Fruit fly (Drosophila melanogaster) whole organism, wandering third instar larva: ENCODE data around the gene chas.

Experiments used
- GATAd ChIP-seq: sonication (Bioruptor generic); optimal IDR thresholded peaks from 2 replicates; lab custom pipeline; 2016; ENCODE audit warnings: missing biosample characterization, missing genetic modification characterization
- Rel ChIP-seq, 2 experiments: fragments of 200-800 bp; sonication (Bioruptor generic) in 1 of 2; optimal IDR thresholded peaks; 2 replicates in 1 of 2; 3 replicates in 1 of 2; lab custom pipeline; 2016 to 2019; ENCODE audit warnings: mild to moderate bottlenecking in 2 of 2, missing biosample characterization in 2 of 2, missing genetic modification characterization in 2 of 2, moderate library complexity in 1 of 2
- br ChIP-seq: fragments of 200-800 bp; sonication (Bioruptor generic); optimal IDR thresholded peaks from 2 replicates; lab custom pipeline; 2016; ENCODE audit warnings: missing biosample characterization, missing genetic modification characterization
- dsf ChIP-seq: sonication (Bioruptor generic); optimal IDR thresholded peaks from 2 replicates; lab custom pipeline; 2016; ENCODE audit warnings: missing biosample characterization, missing genetic modification characterization, borderline replicate concordance
- foxo ChIP-seq, 2 experiments: fragments of 200-800 bp; sonication (Bioruptor generic); optimal IDR thresholded peaks; 2 replicates in 1 of 2; 3 replicates in 1 of 2; lab custom pipeline; 2016 to 2017; ENCODE audit warnings: missing biosample characterization in 2 of 2, missing genetic modification characterization in 2 of 2
- fru ChIP-seq: fragments of 200-800 bp; sonication (Bioruptor generic); optimal IDR thresholded peaks from 3 replicates; lab custom pipeline; 2016; ENCODE audit warnings: missing biosample characterization, mild to moderate bottlenecking, missing genetic modification characterization
- lola ChIP-seq: fragments of >200 bp; optimal IDR thresholded peaks from 2 replicates; lab custom pipeline; 2017; ENCODE audit warnings: missing biosample characterization, missing genetic modification characterization
- psq ChIP-seq: fragments of 200-800 bp; sonication (Bioruptor generic); optimal IDR thresholded peaks from 3 replicates; lab custom pipeline; 2017; ENCODE audit warnings: missing biosample characterization, mild to moderate bottlenecking, missing genetic modification characterization, moderate library complexity
- woc ChIP-seq: sonication (Bioruptor generic); optimal IDR thresholded peaks from 2 replicates; lab custom pipeline; 2016; ENCODE audit warnings: missing biosample characterization, mild to moderate bottlenecking, missing genetic modification characterization

DNA sequence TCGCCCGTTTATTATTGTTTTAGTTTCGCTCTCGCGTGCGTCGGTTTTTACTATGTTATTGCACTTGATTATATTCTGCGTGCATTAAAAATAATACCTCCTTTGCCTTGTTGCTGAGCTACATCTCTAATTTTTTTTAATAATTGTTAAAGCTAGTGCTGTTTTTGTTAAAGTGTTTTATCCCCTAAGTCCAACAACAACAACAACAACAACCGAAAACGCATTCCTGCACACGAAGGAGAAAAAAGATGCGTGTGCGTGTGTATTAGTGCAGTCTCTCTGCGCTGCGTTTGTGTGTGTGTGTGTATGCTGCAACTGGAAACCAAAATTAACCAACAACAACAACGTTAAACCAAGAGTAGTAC, 39.9 kb upstream of the chas start:
- TF ChIP-seq woc (no peak), Rel (GFP tag; optimal IDR thresholded peaks at IDR 0.05; lab: Kevin White, UChicago) (no peak), Rel (tag; optimal IDR thresholded peaks at IDR 0.05; lab: Kevin White, UChicago) (no peak), br (GFP tag; lab: Kevin White, UChicago) (no peak), foxo (GFP tag; optimal IDR thresholded peaks at IDR 0.05; lab: Kevin White, UChicago) (peak in 1 of 2 experiments; percentile 14), psq (no peak), GATAd (GFP tag; lab: Kevin White, UChicago) (no peak), lola (GFP tag; lab: Kevin White, UChicago) (no peak), fru (GFP tag; lab: Kevin White, UChicago) (no peak), dsf (no peak)
